Fruit fly (Drosophila melanogaster) whole organism, prepupa: ENCODE results near the gene Lcp65Aa.

Experiments
- Blimp-1 ChIP-seq: fragments of 200-800 bp; sonication (Bioruptor generic); optimal IDR thresholded peaks from 3 replicates; lab custom pipeline; 2017; ENCODE audit warnings: missing biosample characterization, missing genetic modification characterization, mild to moderate bottlenecking, moderate library complexity, missing genetic modification reagents
- CG10631 ChIP-seq: fragments of 200-800 bp; sonication (Bioruptor generic); optimal IDR thresholded peaks from 2 replicates; lab custom pipeline; 2016; ENCODE audit warnings: missing biosample characterization, missing genetic modification characterization
- CG10669 ChIP-seq: fragments of 200-800 bp; sonication (Bioruptor generic); optimal IDR thresholded peaks from 3 replicates; lab custom pipeline; 2018; ENCODE audit warnings: missing biosample characterization, mild to moderate bottlenecking, missing genetic modification characterization, moderate library complexity
- CG11762 ChIP-seq: fragments of 200-800 bp; sonication (Bioruptor generic); optimal IDR thresholded peaks from 3 replicates; lab custom pipeline; 2016; ENCODE audit warnings: missing biosample characterization, missing genetic modification characterization; ENCODE audit not compliant: insufficient read depth
- CG11902 ChIP-seq: fragments of 200-800 bp; sonication (Bioruptor generic); optimal IDR thresholded peaks from 3 replicates; lab custom pipeline; 2016; ENCODE audit warnings: missing biosample characterization, missing genetic modification characterization
- CG1621 ChIP-seq: fragments of 200-800 bp; sonication (Bioruptor generic); optimal IDR thresholded peaks from 3 replicates; lab custom pipeline; 2018; ENCODE audit warnings: missing biosample characterization, mild to moderate bottlenecking, missing genetic modification characterization
- CG3032 ChIP-seq: fragments of 200-800 bp; optimal IDR thresholded peaks from 2 replicates; lab custom pipeline; 2019; ENCODE audit warnings: missing biosample characterization, mild to moderate bottlenecking, missing genetic modification characterization, moderate library complexity
- CG34406 ChIP-seq: fragments of 200-800 bp; sonication (Bioruptor generic); optimal IDR thresholded peaks from 3 replicates; lab custom pipeline; 2016; ENCODE audit warnings: missing biosample characterization, missing genetic modification characterization
- CG3919 ChIP-seq: fragments of 200-800 bp; sonication (Bioruptor generic); optimal IDR thresholded peaks from 3 replicates; lab custom pipeline; 2016; ENCODE audit warnings: missing biosample characterization, missing genetic modification characterization
- CG4318 ChIP-seq: fragments of 200-800 bp; sonication (Bioruptor generic); optimal IDR thresholded peaks from 3 replicates; lab custom pipeline; 2017; ENCODE audit warnings: missing biosample characterization, mild to moderate bottlenecking, missing genetic modification characterization
- CG6163 ChIP-seq: fragments of 200-800 bp; sonication (Bioruptor generic); IDR thresholded peaks from 3 replicates; pipeline ENCODE4 v1.3.6; 2022; ENCODE audit warnings: missing biosample characterization, missing genetic modification characterization
- CG6808 ChIP-seq: fragments of 200-800 bp; sonication (Bioruptor generic); optimal IDR thresholded peaks from 3 replicates; lab custom pipeline; 2017; ENCODE audit warnings: missing biosample characterization, missing genetic modification characterization, mild to moderate bottlenecking, moderate library complexity, missing genetic modification reagents
- CG6854 ChIP-seq: fragments of 200-800 bp; sonication (Bioruptor generic); optimal IDR thresholded peaks from 2 replicates; lab custom pipeline; 2017; ENCODE audit warnings: missing biosample characterization, mild to moderate bottlenecking, missing genetic modification characterization
- CG7368 ChIP-seq: fragments of 200-800 bp; sonication (Bioruptor generic); optimal IDR thresholded peaks from 3 replicates; lab custom pipeline; 2016; ENCODE audit warnings: missing biosample characterization, missing genetic modification characterization
- CG8319 ChIP-seq: fragments of 200-800 bp; sonication (Bioruptor generic); optimal IDR thresholded peaks from 3 replicates; lab custom pipeline; 2016; ENCODE audit warnings: missing biosample characterization, missing genetic modification characterization
- Eip75B ChIP-seq: fragments of 200-800 bp; sonication (Bioruptor generic); optimal IDR thresholded peaks from 3 replicates; lab custom pipeline; 2016; ENCODE audit warnings: missing biosample characterization, missing genetic modification characterization
- Eip78C ChIP-seq: fragments of 200-800 bp; sonication (Bioruptor generic); peaks from one replicate; lab custom pipeline; 2016; ENCODE audit warnings: missing biosample characterization, missing genetic modification characterization
- Eip93F ChIP-seq: fragments of 200-800 bp; sonication (Bioruptor generic); optimal IDR thresholded peaks from 2 replicates; lab custom pipeline; 2016; ENCODE audit warnings: missing biosample characterization, mild to moderate bottlenecking, missing genetic modification characterization
- Ets21C ChIP-seq: fragments of 200-800 bp; sonication (Bioruptor generic); optimal IDR thresholded peaks from 3 replicates; lab custom pipeline; 2016; ENCODE audit warnings: missing biosample characterization, missing genetic modification characterization
- Hr38 ChIP-seq: sonication (Bioruptor generic); optimal IDR thresholded peaks from 2 replicates; lab custom pipeline; 2016; ENCODE audit warnings: missing biosample characterization, missing genetic modification characterization
- Lpt ChIP-seq: fragments of 200-800 bp; sonication (Bioruptor generic); optimal IDR thresholded peaks from 3 replicates; lab custom pipeline; 2016; ENCODE audit warnings: missing biosample characterization, missing genetic modification characterization
- Met ChIP-seq: fragments of 200-800 bp; sonication (Bioruptor generic); optimal IDR thresholded peaks from 3 replicates; lab custom pipeline; 2016; ENCODE audit warnings: missing biosample characterization, missing genetic modification characterization
- OdsH ChIP-seq: fragments of 200-800 bp; sonication (Bioruptor generic); optimal IDR thresholded peaks from 3 replicates; lab custom pipeline; 2016; ENCODE audit warnings: missing biosample characterization, missing genetic modification characterization
- Sox102F ChIP-seq: fragments of 200-800 bp; sonication (Bioruptor generic); optimal IDR thresholded peaks from 2 replicates; lab custom pipeline; 2016; ENCODE audit warnings: missing biosample characterization, mild to moderate bottlenecking, missing genetic modification characterization
- Sox15 ChIP-seq: fragments of 200-800 bp; sonication (Bioruptor generic); optimal IDR thresholded peaks from 3 replicates; lab custom pipeline; 2016; ENCODE audit warnings: missing biosample characterization, missing genetic modification characterization
- achi ChIP-seq: fragments of 200-800 bp; sonication (Bioruptor generic); optimal IDR thresholded peaks from 3 replicates; lab custom pipeline; 2016; ENCODE audit warnings: missing biosample characterization, missing genetic modification characterization
- cyc ChIP-seq: fragments of 200-800 bp; sonication (Bioruptor generic); optimal IDR thresholded peaks from 3 replicates; lab custom pipeline; 2016; ENCODE audit warnings: missing biosample characterization, missing genetic modification characterization
- dac ChIP-seq: fragments of 200-800 bp; sonication (Bioruptor generic); optimal IDR thresholded peaks from 2 replicates; lab custom pipeline; 2017; ENCODE audit warnings: missing biosample characterization, mild to moderate bottlenecking, missing genetic modification characterization
- dsx ChIP-seq: fragments of 200-800 bp; optimal IDR thresholded peaks from 3 replicates; lab custom pipeline; 2019; ENCODE audit warnings: missing biosample characterization, mild to moderate bottlenecking, missing genetic modification characterization, moderate library complexity; ENCODE audit not compliant: poor library complexity, severe bottlenecking
- eg ChIP-seq: fragments of 200-800 bp; sonication (Bioruptor generic); IDR thresholded peaks from 3 replicates; pipeline ENCODE4 v1.3.6; 2022; ENCODE audit warnings: missing biosample characterization, missing genetic modification characterization
- esn ChIP-seq: fragments of 200-800 bp; sonication (Bioruptor generic); optimal IDR thresholded peaks from 2 replicates; lab custom pipeline; 2016; ENCODE audit warnings: missing biosample characterization, mild to moderate bottlenecking, missing genetic modification characterization, moderate library complexity
- fd85E ChIP-seq: fragments of 200-800 bp; sonication (Bioruptor generic); optimal IDR thresholded peaks from 3 replicates; lab custom pipeline; 2016; ENCODE audit warnings: missing biosample characterization, missing genetic modification characterization
- fkh ChIP-seq: fragments of 200-800 bp; sonication (Bioruptor generic); optimal IDR thresholded peaks from 3 replicates; lab custom pipeline; 2017; ENCODE audit warnings: missing biosample characterization, mild to moderate bottlenecking, missing genetic modification characterization, moderate library complexity
- lz ChIP-seq: fragments of 200-800 bp; sonication (Bioruptor generic); optimal IDR thresholded peaks from 3 replicates; lab custom pipeline; 2016; ENCODE audit warnings: missing biosample characterization, missing genetic modification characterization
- pdm3 ChIP-seq: fragments of 200-800 bp; sonication (Bioruptor generic); optimal IDR thresholded peaks from 3 replicates; lab custom pipeline; 2016; ENCODE audit warnings: missing biosample characterization, missing genetic modification characterization
- salr ChIP-seq, 2 experiments: fragments of 200-800 bp; sonication (Bioruptor generic); optimal IDR thresholded peaks; 3 replicates each; lab custom pipeline; 2016 to 2018; ENCODE audit warnings: missing biosample characterization in 2 of 2, missing genetic modification characterization in 2 of 2, mild to moderate bottlenecking in 1 of 2
- svp ChIP-seq: fragments of 200-800 bp; sonication (Bioruptor generic); peaks from one replicate; lab custom pipeline; 2016; ENCODE audit warnings: missing biosample characterization, missing genetic modification characterization
- topi ChIP-seq: fragments of 200-800 bp; sonication (Bioruptor generic); optimal IDR thresholded peaks from 3 replicates; lab custom pipeline; 2016; ENCODE audit warnings: missing biosample characterization, missing genetic modification characterization
- vri ChIP-seq: fragments of 200-800 bp; sonication (Bioruptor generic); optimal IDR thresholded peaks from 3 replicates; lab custom pipeline; 2016; ENCODE audit warnings: missing biosample characterization, mild to moderate bottlenecking, missing genetic modification characterization

Lcp65Aa gene

DNA sequence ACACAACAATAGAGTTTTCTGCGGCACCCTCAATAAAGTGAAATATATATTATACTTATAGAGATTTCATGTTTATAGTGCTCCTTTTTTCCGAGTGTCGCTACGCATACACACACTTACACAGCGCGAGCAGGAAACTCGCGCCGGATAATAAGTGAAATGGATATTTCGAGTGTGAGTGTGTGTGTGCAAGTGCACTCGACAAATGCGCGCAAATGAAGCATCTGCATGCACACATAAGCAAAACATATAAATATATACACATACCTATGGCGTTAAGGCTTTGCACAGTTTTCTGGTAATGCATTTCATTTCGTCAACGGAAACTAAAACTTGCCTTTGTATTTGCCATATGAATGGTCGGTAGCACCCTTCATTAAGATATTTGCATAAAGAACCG is 35.6 kb upstream of the Lcp65Aa start:
- TF ChIP-seq CG10631 (no peak), Sox15 (GFP tag; lab: Kevin White, UChicago) (no peak), eg (GFP tag; lab: Robert Waterston, UW) (no peak), CG1621 (tag; lab: Kevin White, UChicago) (no peak), vri (no peak), CG6163 (no peak)
- TF ChIP-seq, all 60 proteins: peak for 0

dm6 chr3L:6116881-6117280 is 34.2 kb upstream of the Lcp65Aa start:
- TF ChIP-seq CG6854 (GFP tag; lab: Kevin White, UChicago) (no peak), CG6808 (no peak), CG8319 (GFP tag; lab: Kevin White, UChicago) (no peak), CG34406 (GFP tag; lab: Kevin White, UChicago) (no peak), fd85E (GFP tag; lab: Kevin White, UChicago) (no peak), Hr38 (GFP tag; lab: Kevin White, UChicago) (no peak), dac (GFP tag; lab: Kevin White, UChicago) (no peak), lz (GFP tag; lab: Kevin White, UChicago) (no peak), svp (GFP tag; lab: Kevin White, UChicago) (no peak), CG11762 (GFP tag; lab: Kevin White, UChicago) (no peak), CG11902 (GFP tag; lab: Kevin White, UChicago) (no peak), Sox102F (GFP tag; lab: Kevin White, UChicago) (no peak), Lpt (GFP tag; lab: Kevin White, UChicago) (no peak), CG4318 (GFP tag; lab: Kevin White, UChicago) (no peak), esn (GFP tag; lab: Kevin White, UChicago) (no peak), achi (GFP tag; lab: Kevin White, UChicago) (no peak), CG10669 (GFP tag; lab: Kevin White, UChicago) (no peak), CG6163 (no peak)
- TF ChIP-seq, all 60 proteins: peak for 0

- peak; percentile 26 for TF ChIP-seq cyc (GFP tag; lab: Kevin White, UChicago)
- peak; percentile 11 for TF ChIP-seq Met (GFP tag; lab: Kevin White, UChicago)
- peak; percentile 12 for TF ChIP-seq CG8319 (GFP tag; lab: Kevin White, UChicago)
- peak; percentile 15 for TF ChIP-seq OdsH
- no peak for TF ChIP-seq achi (GFP tag; lab: Kevin White, UChicago)
- peak; percentile 41 for TF ChIP-seq CG10669 (GFP tag; lab: Kevin White, UChicago)
- no peak for TF ChIP-seq Lpt (GFP tag; lab: Kevin White, UChicago)
- TF ChIP-seq Eip78C (GFP tag; lab: Kevin White, UChicago), result peak; percentile 87
- peak; percentile 3 for TF ChIP-seq pdm3 (GFP tag; lab: Kevin White, UChicago)
- TF ChIP-seq CG6808, result peak; percentile 10
- TF ChIP-seq lz (GFP tag; lab: Kevin White, UChicago), result peak; percentile 43
- TF ChIP-seq Eip75B (GFP tag; lab: Kevin White, UChicago), result peak; percentile 43
- TF ChIP-seq salr (GFP tag; optimal IDR thresholded peaks at IDR 0.05; lab: Kevin White, UChicago), result no peak
- TF ChIP-seq CG7368, result peak; percentile 29
- TF ChIP-seq Blimp-1 (GFP tag; lab: Kevin White, UChicago), result peak; percentile 3
- TF ChIP-seq CG10631, result no peak
- TF ChIP-seq CG3919 (GFP tag; lab: Kevin White, UChicago), result peak; percentile 72
- peak; percentile 48 for TF ChIP-seq fkh (GFP tag; lab: Kevin White, UChicago)
- peak; percentile 41 for TF ChIP-seq topi (GFP tag; lab: Kevin White, UChicago)
- TF ChIP-seq svp (GFP tag; lab: Kevin White, UChicago), result peak; percentile 63
Observed at dm6 chr3L:6124616-6125408, 26.3 kb upstream of the Lcp65Aa start.

DNA sequence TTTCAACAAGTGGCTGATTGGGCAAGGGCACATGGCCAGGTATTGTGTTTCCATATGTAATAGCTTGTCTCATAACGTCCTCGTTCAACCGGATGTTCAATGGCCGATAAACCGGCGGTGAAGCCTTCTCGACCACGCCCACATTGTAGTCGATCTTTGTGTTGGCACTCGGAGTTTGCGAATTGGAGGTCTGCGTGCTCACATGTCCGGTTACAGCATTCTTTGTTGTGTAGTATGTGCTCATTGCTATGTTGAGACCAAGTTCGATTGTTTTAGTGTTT is 25.8 kb upstream of the Lcp65Aa start:
- TF ChIP-seq CG3032, result no peak
- TF ChIP-seq fkh (GFP tag; lab: Kevin White, UChicago), result no peak
- TF ChIP-seq CG34406 (GFP tag; lab: Kevin White, UChicago), result no peak
- no peak for TF ChIP-seq Sox102F (GFP tag; lab: Kevin White, UChicago)
- no peak for TF ChIP-seq Eip93F (GFP tag; lab: Kevin White, UChicago)
- no peak for TF ChIP-seq CG10669 (GFP tag; lab: Kevin White, UChicago)
- no peak for TF ChIP-seq svp (GFP tag; lab: Kevin White, UChicago)
- TF ChIP-seq dsx (GFP tag; lab: Kevin White, UChicago), result no peak
- TF ChIP-seq Ets21C (GFP tag; lab: Kevin White, UChicago), result no peak
